Fruit fly (Drosophila melanogaster): ENCODE measurements around the gene CG33346.

DNA sequence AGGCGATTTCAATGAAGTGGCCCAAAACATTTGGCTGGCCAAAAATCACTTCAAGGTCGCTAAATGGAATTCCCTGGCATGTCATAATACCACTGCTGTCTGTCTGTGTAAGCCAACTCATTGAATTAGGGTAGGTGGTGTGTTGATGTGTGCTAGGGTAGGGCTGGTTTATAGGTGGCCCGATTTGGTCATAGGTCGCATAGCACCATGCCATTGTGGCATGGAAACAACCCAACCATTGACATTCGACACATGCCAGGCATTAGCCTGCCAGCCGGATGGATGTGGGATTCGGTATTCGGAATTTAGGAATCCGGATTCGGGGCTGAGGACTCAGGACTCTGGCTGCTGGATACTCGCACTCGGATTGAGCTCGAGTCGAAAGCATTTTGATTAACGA lies 6.1 kb upstream of the CG33346 start:
- TF ChIP-seq CG8478 (optimal IDR thresholded peaks at IDR 0.05) (no peak), CTCF (optimal IDR thresholded peaks at IDR 0.05) (no peak)
